Worm (Caenorhabditis elegans): Measurements from ENCODE around the gene Y62H9A.3.

The Y62H9A.3 gene

ce11 chrX:11892328-11892727 is 12.6 kb upstream of the Y62H9A.3 start, which contains the start of gene Y62H9A.8:
Gene Y62H9A.8 (minus strand): TSS chrX:11892428.
- no peak for TF ChIP-seq ekl-4 (GFP tag; IDR thresholded peaks at IDR 0.05)
- TF ChIP-seq nhr-120 (GFP tag; IDR thresholded peaks at IDR 0.05), result no peak
- TF ChIP-seq T26A5.8 (tag; optimal IDR thresholded peaks at IDR 0.05), result no peak
- no peak for TF ChIP-seq snpc-4 (GFP tag; optimal IDR thresholded peaks at IDR 0.05)
- TF ChIP-seq snpc-4 (tag; optimal IDR thresholded peaks at IDR 0.05), result no peak
- TF ChIP-seq snpc-1.1 (tag; optimal IDR thresholded peaks at IDR 0.05; ENCODE audit: insufficient read depth), result no peak
- TF ChIP-seq attf-5 (GFP tag; optimal IDR thresholded peaks at IDR 0.05), result no peak
- TF ChIP-seq sea-2 (GFP tag; IDR thresholded peaks at IDR 0.05), result no peak
- no peak for TF ChIP-seq C06A6.2 (GFP tag; conservative IDR thresholded peaks at IDR 0.05)
- no peak for TF ChIP-seq ceh-58 (GFP tag; IDR thresholded peaks at IDR 0.05)
- no peak for TF ChIP-seq hsf-1 (GFP tag; IDR thresholded peaks at IDR 0.05)
- no peak for TF ChIP-seq zfh-2 (GFP tag; conservative IDR thresholded peaks at IDR 0.05)
- TF ChIP-seq snpc-3.4 (tag; optimal IDR thresholded peaks at IDR 0.05), result no peak
- no peak for TF ChIP-seq rec-8 (tag; optimal IDR thresholded peaks at IDR 0.05)
- no peak for TF ChIP-seq ztf-25 (GFP tag; IDR thresholded peaks at IDR 0.05)
- no peak for TF ChIP-seq F22D6.2 (tag; optimal IDR thresholded peaks at IDR 0.05)

ce11 chrX:11885577-11885976 is 5.8 kb upstream of the Y62H9A.3 start, which contains the start of gene Y62H9A.7:
Gene Y62H9A.7 (minus strand): TSS chrX:11885677.
- TF ChIP-seq ztf-25 (GFP tag; IDR thresholded peaks at IDR 0.05) (no peak), unc-130 (GFP tag; optimal IDR thresholded peaks at IDR 0.05) (no peak), tbp1 (GFP tag; optimal IDR thresholded peaks at IDR 0.05) (no peak)

DNA sequence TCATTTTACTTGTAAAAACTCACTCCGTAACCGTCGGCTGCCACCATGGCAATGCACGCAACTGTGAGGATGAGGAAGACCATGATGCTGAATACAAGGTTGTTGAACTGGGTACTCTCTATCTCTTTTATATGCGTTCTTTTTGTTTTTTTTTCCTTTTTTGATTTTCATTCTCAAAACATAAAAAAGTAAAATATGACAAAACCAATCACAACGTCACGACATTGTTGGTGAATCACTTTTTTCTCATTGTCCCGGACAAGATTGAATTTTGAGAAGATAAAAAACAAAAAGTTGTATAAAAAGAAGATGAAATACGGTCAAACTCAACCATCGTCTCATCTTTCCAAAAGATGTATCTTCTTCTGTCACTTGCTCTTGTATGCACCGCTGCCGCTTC is 3.0 kb upstream of the Y62H9A.3 start, which contains the start of the genes Y62H9A.5 and ule-5:
Y62H9A.5 (minus strand) TSS at position 101 of the 400 bp plus-strand sequence.
ule-5 (plus strand) TSS at position 328 of the 400 bp plus-strand sequence.
- no peak for TF ChIP-seq pbrm-1 (GFP tag; IDR thresholded peaks at IDR 0.05)
- no peak for TF ChIP-seq atf-7 (tag; optimal IDR thresholded peaks at IDR 0.05)
- no peak for TF ChIP-seq ztf-25 (GFP tag; IDR thresholded peaks at IDR 0.05)
- TF ChIP-seq mes-4 (tag; optimal IDR thresholded peaks at IDR 0.05), result no peak
- TF ChIP-seq madf-6 (GFP tag; IDR thresholded peaks at IDR 0.05), result no peak

DNA sequence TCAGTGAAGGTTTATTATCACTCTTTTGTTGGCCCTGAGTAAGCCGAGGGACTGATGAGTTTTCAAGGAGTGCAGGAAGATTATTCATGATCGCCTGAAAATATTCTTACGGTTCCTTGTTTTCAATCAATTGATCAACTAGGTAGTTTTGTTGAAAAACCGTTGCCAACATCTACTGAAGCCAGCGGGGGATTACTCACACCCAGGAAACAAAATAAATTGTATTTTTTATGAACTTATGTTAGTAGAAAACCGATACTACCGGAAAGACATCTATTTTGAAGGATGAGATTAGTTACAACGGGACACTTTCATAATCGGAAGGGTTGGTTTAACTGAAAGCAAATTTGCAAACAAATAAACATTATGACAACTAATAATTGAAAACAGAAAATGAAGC is 1.7 kb downstream of the Y62H9A.3 start, which contains the start of gene Y62H9A.2:
Y62H9A.2 (minus strand) TSS at position 101 of the 400 bp plus-strand sequence.
- no peak for TF ChIP-seq zfh-2 (GFP tag; conservative IDR thresholded peaks at IDR 0.05)

ce11 chrX:11875260-11875659 is 4.5 kb downstream of the Y62H9A.3 start, which contains the start of gene Y62H9A.1:
Gene Y62H9A.1 (plus strand): TSS chrX:11875541.
- TF ChIP-seq F22D6.2 (tag; optimal IDR thresholded peaks at IDR 0.05), result no peak
- no peak for TF ChIP-seq attf-3 (GFP tag; conservative IDR thresholded peaks at IDR 0.05)
- no peak for TF ChIP-seq F57A8.1 (GFP tag; optimal IDR thresholded peaks at IDR 0.05)
- TF ChIP-seq let-607 (tag; optimal IDR thresholded peaks at IDR 0.05), result no peak
- no peak for TF ChIP-seq tbx-9 (tag; optimal IDR thresholded peaks at IDR 0.05; ENCODE audit: borderline replicate concordance)
- no peak for TF ChIP-seq Y53F4B.3 (GFP tag; IDR thresholded peaks at IDR 0.05)
- no peak for TF ChIP-seq atf-7 (tag; optimal IDR thresholded peaks at IDR 0.05)
- no peak for TF ChIP-seq ztf-26 (tag; optimal IDR thresholded peaks at IDR 0.05)
- no peak for TF ChIP-seq ztf-28 (GFP tag; IDR thresholded peaks at IDR 0.05)
- no peak for TF ChIP-seq Y53G8AR.9 (GFP tag; conservative IDR thresholded peaks at IDR 0.05)

All from whole organism, young adult.